Worm (Caenorhabditis elegans): ENCODE measurements around the gene C45B11.5.

DNA sequence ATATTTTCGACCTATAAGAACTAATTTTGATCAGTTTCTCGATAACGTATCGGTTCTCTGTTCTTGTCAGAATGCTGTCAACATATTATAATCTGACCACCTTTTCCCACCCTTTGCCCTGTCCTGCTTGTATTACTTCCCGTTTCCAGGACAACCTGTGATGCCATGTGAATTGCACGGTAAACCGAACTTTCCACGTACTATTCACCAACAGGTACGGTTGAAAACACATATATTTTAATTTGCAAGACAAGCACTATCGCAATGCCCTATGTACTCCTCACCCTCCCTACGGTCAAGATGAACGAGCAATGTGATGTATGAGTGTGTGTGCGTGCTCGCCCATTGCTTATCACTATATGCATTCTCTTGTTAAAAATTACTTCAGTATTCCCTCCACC is 32.5 kb upstream of the C45B11.5 start:
- TF ChIP-seq ama-1 (optimal IDR thresholded peaks at IDR 0.05) (no peak), flt-1 (GFP tag; IDR thresholded peaks at IDR 0.05) (no peak)

Measured in whole organism, early embryonic.